Worm (Caenorhabditis elegans): ENCODE measurements around the gene Y55B1BR.6.

ce11 chrIII:422553-422952 is 41.1 kb downstream of the Y55B1BR.6 start:
- TF ChIP-seq ceh-6 (GFP tag; optimal IDR thresholded peaks at IDR 0.05) = no peak
- no peak for TF ChIP-seq ceh-14 (tag; optimal IDR thresholded peaks at IDR 0.05)
- TF ChIP-seq ama-1 (optimal IDR thresholded peaks at IDR 0.05) = no peak

All from whole organism, late embryonic.